Worm (Caenorhabditis elegans) whole organism, L3 larva: ENCODE data around the gene mml-1.

Source experiments
- ama-1 ChIP-seq: fragments of 150-350 bp; optimal IDR thresholded peaks from 2 replicates; lab custom pipeline; 2018
- ceh-82 ChIP-seq: fragments of 150-350 bp; optimal IDR thresholded peaks from 2 replicates; lab custom pipeline; 2014; ENCODE audit warnings: missing biosample characterization, missing genetic modification characterization
- fkh-10 ChIP-seq: sonication (generic microtip); optimal IDR thresholded peaks from 2 replicates; lab custom pipeline; 2017; ENCODE audit warnings: missing biosample characterization, missing genetic modification reagents, missing genetic modification characterization
- jun-1 ChIP-seq: fragments of 150-350 bp; optimal IDR thresholded peaks from 2 replicates; lab custom pipeline; 2014; ENCODE audit warnings: missing biosample characterization, missing genetic modification reagents, missing genetic modification characterization
- nhr-11 ChIP-seq: fragments of 150-350 bp; optimal IDR thresholded peaks from 2 replicates; lab custom pipeline; 2014; ENCODE audit warnings: missing biosample characterization, missing genetic modification characterization
- nhr-237 ChIP-seq: fragments of 150-350 bp; optimal IDR thresholded peaks from 2 replicates; lab custom pipeline; 2014; ENCODE audit warnings: missing biosample characterization, missing genetic modification characterization
- nhr-28 ChIP-seq: fragments of 150-350 bp; optimal IDR thresholded peaks from 2 replicates; lab custom pipeline; 2014; ENCODE audit warnings: missing biosample characterization, missing genetic modification characterization
- nhr-77 ChIP-seq: fragments of 150-350 bp; optimal IDR thresholded peaks from 2 replicates; lab custom pipeline; 2014; ENCODE audit warnings: missing biosample characterization, missing genetic modification characterization
- snpc-4 ChIP-seq: fragments of 150-350 bp; optimal IDR thresholded peaks from 2 replicates; lab custom pipeline; 2014; ENCODE audit warnings: missing biosample characterization, missing genetic modification characterization
- tbx-2 ChIP-seq: sonication (generic microtip); optimal IDR thresholded peaks from 2 replicates; lab custom pipeline; 2016; ENCODE audit warnings: mild to moderate bottlenecking, missing genetic modification characterization, missing compliant biosample characterization
- zag-1 ChIP-seq: fragments of 150-350 bp; optimal IDR thresholded peaks from 2 replicates; lab custom pipeline; 2014; ENCODE audit warnings: missing biosample characterization, missing genetic modification characterization

ce11 chrIII:7339138-7339537 lies 35.4 kb downstream of the mml-1 start:
- TF ChIP-seq fkh-10 (GFP tag; lab: Kevin White, UChicago): no peak
- TF ChIP-seq nhr-11 (tag; lab: Kevin White, UChicago): no peak
- no peak for TF ChIP-seq ama-1 (lab: Kevin White, UChicago)
- no peak for TF ChIP-seq nhr-77 (tag; lab: Kevin White, UChicago)
- no peak for TF ChIP-seq snpc-4 (tag; lab: Kevin White, UChicago)
- TF ChIP-seq nhr-28 (tag; lab: Kevin White, UChicago): no peak
- TF ChIP-seq ceh-82 (tag; lab: Kevin White, UChicago): no peak
- no peak for TF ChIP-seq tbx-2 (tag; lab: Kevin White, UChicago)
- TF ChIP-seq nhr-237 (tag; lab: Kevin White, UChicago): no peak
- no peak for TF ChIP-seq jun-1 (tag; lab: Kevin White, UChicago)
- no peak for TF ChIP-seq zag-1
